Fruit fly (Drosophila melanogaster) whole organism, wandering third instar larva: ENCODE measurements around the gene fzr.

Experiments
- Abd-B ChIP-seq: fragments of >200 bp; optimal IDR thresholded peaks from 2 replicates; lab custom pipeline; 2017; ENCODE audit warnings: missing biosample characterization, missing genetic modification characterization
- Dfd ChIP-seq: fragments of >200 bp; optimal IDR thresholded peaks from 2 replicates; lab custom pipeline; 2017; ENCODE audit warnings: missing biosample characterization, missing genetic modification characterization
- Hnf4 ChIP-seq: fragments of 200-800 bp; sonication (Bioruptor generic); optimal IDR thresholded peaks from 2 replicates; lab custom pipeline; 2016; ENCODE audit warnings: missing biosample characterization, mild to moderate bottlenecking, missing genetic modification characterization
- Myc ChIP-seq: fragments of >200 bp; optimal IDR thresholded peaks from 2 replicates; lab custom pipeline; 2017
- N ChIP-seq: fragments of >200 bp; optimal IDR thresholded peaks from 2 replicates; lab custom pipeline; 2018; ENCODE audit warnings: missing biosample characterization, missing external identifiers, missing genetic modification characterization
- brk ChIP-seq: fragments of 200-800 bp; sonication (Bioruptor generic); optimal IDR thresholded peaks from 2 replicates; lab custom pipeline; 2016; ENCODE audit warnings: missing biosample characterization, mild to moderate bottlenecking, missing genetic modification characterization
- psq ChIP-seq: fragments of 200-800 bp; sonication (Bioruptor generic); optimal IDR thresholded peaks from 3 replicates; lab custom pipeline; 2017; ENCODE audit warnings: missing biosample characterization, mild to moderate bottlenecking, missing genetic modification characterization, moderate library complexity
- rgr ChIP-seq: fragments of 200-800 bp; sonication (Bioruptor generic); optimal IDR thresholded peaks from 3 replicates; lab custom pipeline; 2016; ENCODE audit warnings: missing biosample characterization, mild to moderate bottlenecking, missing genetic modification characterization

DNA sequence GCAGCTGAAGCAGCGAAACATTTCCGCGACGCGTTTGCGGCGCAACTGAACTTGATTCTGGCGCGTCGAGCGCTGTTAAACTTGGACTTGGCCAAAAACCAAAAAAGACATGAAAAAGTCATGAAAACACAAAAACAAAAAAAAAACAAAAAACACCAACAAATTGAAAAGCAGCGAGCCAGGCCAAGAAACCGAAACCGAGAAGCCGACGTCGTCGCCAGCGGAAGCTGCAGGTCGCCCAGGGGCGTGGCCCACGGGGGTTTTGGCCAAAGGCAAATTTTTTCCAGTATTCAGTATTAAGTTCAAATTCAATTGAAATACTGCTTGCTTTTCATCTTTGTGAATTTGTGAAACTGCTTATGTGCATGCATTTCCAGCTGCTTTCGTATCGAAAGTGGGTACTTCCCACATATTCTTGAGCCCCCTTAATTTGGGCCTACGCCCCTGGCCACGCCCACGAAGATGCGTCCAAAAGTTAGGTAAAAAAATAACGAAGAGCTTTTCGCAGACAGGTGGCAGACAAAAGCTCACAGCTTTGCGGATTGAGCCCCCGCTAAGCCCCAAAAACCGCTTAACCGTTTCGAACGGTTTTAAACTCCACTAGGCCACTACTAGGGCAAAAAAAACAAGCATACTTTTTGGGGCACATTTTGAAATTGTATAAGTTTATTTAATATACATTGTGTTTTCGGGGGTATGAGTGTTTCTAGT is 12.5 kb downstream of the fzr start, which contains the start of gene CG3009:
- TF ChIP-seq N (no peak), Hnf4 (GFP tag; lab: Kevin White, UChicago) (peak; percentile 97), Abd-B (no peak), psq (GFP tag; lab: Kevin White, UChicago) (peak; percentile 94), brk (GFP tag; lab: Kevin White, UChicago) (peak; percentile 76), Myc (lab: Kevin White, UChicago) (peak; percentile 71), rgr (GFP tag; lab: Kevin White, UChicago) (peak; percentile 98), Dfd (GFP tag; lab: Kevin White, UChicago) (no peak)
